Worm (Caenorhabditis elegans): ENCODE measurements around the gene wht-7.
A peak's percentile ranks its signal among the peaks of the same experiment; 100 is the strongest.

- TF ChIP-seq W03F9.2 (tag; optimal IDR thresholded peaks at IDR 0.05) (no peak), dao-5 (tag; optimal IDR thresholded peaks at IDR 0.05) (no peak), him-1 (tag; optimal IDR thresholded peaks at IDR 0.05) (peak; percentile 30)
These were observed 14.2 kb downstream of the wht-7 start for ce11 chrIII:6135211-6135610.

All from whole organism, L4/young adult.